Worm (Caenorhabditis elegans) whole organism, late embryonic: ENCODE measurements around the gene W02A2.8.

Experiments used
- C08G9.2 ChIP-seq: sonication (generic microtip); optimal IDR thresholded peaks from 2 replicates; lab custom pipeline; 2016; ENCODE audit warnings: mild to moderate bottlenecking, missing genetic modification characterization, moderate library complexity, missing compliant biosample characterization
- C38D4.7 ChIP-seq: fragments of 200-800 bp; sonication (Bioruptor generic); optimal IDR thresholded peaks from 2 replicates; lab custom pipeline; 2018; ENCODE audit warnings: mild to moderate bottlenecking, missing genetic modification characterization, moderate library complexity, missing compliant biosample characterization
- K02D7.2 ChIP-seq: sonication (generic microtip); optimal IDR thresholded peaks from 2 replicates; lab custom pipeline; 2017; ENCODE audit warnings: mild to moderate bottlenecking, missing genetic modification characterization, missing compliant biosample characterization
- K09A11.1 ChIP-seq: sonication (generic microtip); optimal IDR thresholded peaks from 2 replicates; lab custom pipeline; 2017; ENCODE audit warnings: antibody characterized with exemption, mild to moderate bottlenecking, missing genetic modification characterization, missing compliant biosample characterization; ENCODE audit not compliant: insufficient read depth
- ama-1 ChIP-seq: fragments of 150-350 bp; optimal IDR thresholded peaks from 2 replicates; lab custom pipeline; 2014
- ceh-14 ChIP-seq: sonication (generic microtip); optimal IDR thresholded peaks from 2 replicates; lab custom pipeline; 2016; ENCODE audit warnings: missing genotype, missing genetic modification characterization, missing compliant biosample characterization
- ceh-19 ChIP-seq: fragments of 200-800 bp; sonication (Bioruptor generic); optimal IDR thresholded peaks from 2 replicates; lab custom pipeline; 2018; ENCODE audit warnings: mild to moderate bottlenecking, missing genetic modification characterization, missing compliant biosample characterization
- ceh-22 ChIP-seq: sonication (generic microtip); optimal IDR thresholded peaks from 2 replicates; lab custom pipeline; 2017; ENCODE audit warnings: missing biosample characterization, missing genetic modification characterization
- ceh-34 ChIP-seq: sonication (generic microtip); optimal IDR thresholded peaks from 2 replicates; lab custom pipeline; 2016; ENCODE audit warnings: mild to moderate bottlenecking, missing genetic modification characterization, missing compliant biosample characterization
- ceh-48 ChIP-seq: sonication (generic microtip); optimal IDR thresholded peaks from 2 replicates; lab custom pipeline; 2016; ENCODE audit warnings: missing genetic modification characterization, inconsistent platforms, missing compliant biosample characterization
- ceh-6 ChIP-seq: fragments of 200-800 bp; sonication (Bioruptor generic); optimal IDR thresholded peaks from 2 replicates; lab custom pipeline; 2018; ENCODE audit warnings: mild to moderate bottlenecking, missing genetic modification characterization, missing compliant biosample characterization
- ceh-9 ChIP-seq: sonication (generic microtip); optimal IDR thresholded peaks from 2 replicates; lab custom pipeline; 2016; ENCODE audit warnings: mild to moderate bottlenecking, missing genetic modification characterization, inconsistent platforms, missing compliant biosample characterization
- che-1 ChIP-seq: sonication (generic microtip); optimal IDR thresholded peaks from 2 replicates; lab custom pipeline; 2016; ENCODE audit warnings: mild to moderate bottlenecking, missing genetic modification characterization, missing compliant biosample characterization
- elt-2 ChIP-seq: sonication (generic microtip); optimal IDR thresholded peaks from 2 replicates; lab custom pipeline; 2016; ENCODE audit warnings: missing genetic modification reagents, missing genetic modification characterization, missing compliant biosample characterization
- eyg-1 ChIP-seq: sonication (generic microtip); optimal IDR thresholded peaks from 2 replicates; lab custom pipeline; 2016; ENCODE audit warnings: missing genotype, missing genetic modification characterization, missing compliant biosample characterization
- fkh-10 ChIP-seq: fragments of 150-350 bp; optimal IDR thresholded peaks from 2 replicates; lab custom pipeline; 2014; ENCODE audit warnings: missing biosample characterization, missing genetic modification reagents, missing genetic modification characterization
- fkh-6 ChIP-seq: sonication (generic microtip); optimal IDR thresholded peaks from 2 replicates; lab custom pipeline; 2016; ENCODE audit warnings: missing genetic modification characterization, missing compliant biosample characterization
- gmeb-2 ChIP-seq: sonication (generic microtip); optimal IDR thresholded peaks from 2 replicates; lab custom pipeline; 2016; ENCODE audit warnings: missing genetic modification characterization, inconsistent platforms, missing compliant biosample characterization
- hlh-13 ChIP-seq: fragments of 200-800 bp; sonication (Bioruptor generic); optimal IDR thresholded peaks from 2 replicates; lab custom pipeline; 2018; ENCODE audit warnings: mild to moderate bottlenecking, missing genetic modification characterization, missing compliant biosample characterization
- hlh-15 ChIP-seq: sonication (generic microtip); optimal IDR thresholded peaks from 2 replicates; lab custom pipeline; 2016; ENCODE audit warnings: missing genetic modification characterization, missing compliant biosample characterization
- lim-6 ChIP-seq: sonication (generic microtip); optimal IDR thresholded peaks from 2 replicates; lab custom pipeline; 2016; ENCODE audit warnings: missing genetic modification characterization, missing compliant biosample characterization
- nfya-1 ChIP-seq: sonication (generic microtip); optimal IDR thresholded peaks from 2 replicates; lab custom pipeline; 2017; ENCODE audit warnings: missing genetic modification characterization, mild to moderate bottlenecking, missing compliant biosample characterization, antibody characterized with exemption, moderate library complexity
- nhr-11 ChIP-seq: fragments of 150-350 bp; optimal IDR thresholded peaks from 2 replicates; lab custom pipeline; 2014; ENCODE audit warnings: missing biosample characterization, missing genetic modification characterization
- npax-4 ChIP-seq: sonication (generic microtip); optimal IDR thresholded peaks from 2 replicates; lab custom pipeline; 2016; ENCODE audit warnings: missing genetic modification characterization, missing compliant biosample characterization
- pat-9 ChIP-seq: fragments of 200-800 bp; sonication (Bioruptor generic); optimal IDR thresholded peaks from 2 replicates; lab custom pipeline; 2018; ENCODE audit warnings: mild to moderate bottlenecking, missing genetic modification characterization, moderate library complexity, missing compliant biosample characterization
- pha-4 ChIP-seq: fragments of 150-350 bp; optimal IDR thresholded peaks from 2 replicates; lab custom pipeline; 2018; ENCODE audit warnings: missing biosample characterization, missing genetic modification reagents, missing genetic modification characterization
- pros-1 ChIP-seq: fragments of 150-350 bp; optimal IDR thresholded peaks from 2 replicates; lab custom pipeline; 2014; ENCODE audit warnings: missing biosample characterization, missing genetic modification reagents, missing genetic modification characterization
- ref-2 ChIP-seq: sonication (generic microtip); optimal IDR thresholded peaks from 2 replicates; lab custom pipeline; 2016; ENCODE audit warnings: missing genetic modification characterization, missing compliant biosample characterization
- sox-2 ChIP-seq: fragments of 200-800 bp; sonication (Bioruptor generic); IDR thresholded peaks from 2 replicates; pipeline ENCODE4 v1.3.6; 2022; ENCODE audit warnings: missing genetic modification reagents, missing genetic modification characterization, missing compliant biosample characterization
- sox-4 ChIP-seq: sonication (generic microtip); optimal IDR thresholded peaks from 2 replicates; lab custom pipeline; 2017; ENCODE audit warnings: mild to moderate bottlenecking, missing genetic modification characterization, inconsistent platforms, missing compliant biosample characterization
- syd-9 ChIP-seq: sonication (generic microtip); optimal IDR thresholded peaks from 2 replicates; lab custom pipeline; 2016; ENCODE audit warnings: mild to moderate bottlenecking, missing genetic modification characterization, moderate library complexity, missing compliant biosample characterization
- unc-3 ChIP-seq, 2 experiments: fragments of 200-800 bp in 1 of 2; sonication (Bioruptor generic) in 1 of 2; sonication (generic microtip) in 1 of 2; conservative IDR thresholded peaks in 1 of 2; optimal IDR thresholded peaks in 1 of 2; 2 replicates each; pipeline versions ENCODE4 v1.3.6 to Lab custom; 2016 to 2022; ENCODE audit warnings: missing compliant biosample characterization in 2 of 2, missing genetic modification characterization in 2 of 2, missing genetic modification reagents in 1 of 2
- unc-55 ChIP-seq: sonication (generic microtip); optimal IDR thresholded peaks from 2 replicates; lab custom pipeline; 2017; ENCODE audit warnings: missing biosample characterization, missing genetic modification reagents, missing genetic modification characterization
- ztf-16 ChIP-seq: sonication (generic microtip); optimal IDR thresholded peaks from 2 replicates; lab custom pipeline; 2017; ENCODE audit warnings: missing genetic modification characterization, missing compliant biosample characterization

The W02A2.8 gene

DNA sequence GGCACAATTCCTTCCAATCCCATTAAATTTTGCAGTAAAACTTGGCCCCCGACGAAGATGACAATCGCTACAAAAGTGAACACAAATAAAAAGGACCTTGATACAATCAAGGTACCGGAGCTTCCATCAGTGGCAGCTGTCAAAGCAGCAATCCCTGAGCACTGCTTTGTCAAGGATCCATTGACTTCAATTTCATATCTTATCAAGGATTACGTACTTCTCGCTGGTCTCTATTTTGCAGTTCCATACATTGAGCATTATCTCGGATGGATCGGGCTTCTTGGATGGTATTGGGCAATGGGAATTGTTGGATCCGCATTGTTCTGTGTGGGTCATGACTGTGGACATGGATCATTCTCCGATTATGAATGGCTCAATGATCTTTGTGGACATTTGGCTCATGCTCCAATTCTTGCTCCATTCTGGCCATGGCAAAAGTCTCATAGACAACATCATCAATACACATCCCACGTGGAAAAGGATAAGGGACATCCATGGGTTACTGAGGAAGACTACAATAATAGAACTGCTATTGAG, 34.5 kb downstream of the W02A2.8 start, which contains the start of gene fat-2:
Gene fat-2 (plus strand): TSS at position 51 of the 537 bp plus-strand sequence.
- TF ChIP-seq nhr-11 (tag; lab: Kevin White, UChicago) = no peak

DNA sequence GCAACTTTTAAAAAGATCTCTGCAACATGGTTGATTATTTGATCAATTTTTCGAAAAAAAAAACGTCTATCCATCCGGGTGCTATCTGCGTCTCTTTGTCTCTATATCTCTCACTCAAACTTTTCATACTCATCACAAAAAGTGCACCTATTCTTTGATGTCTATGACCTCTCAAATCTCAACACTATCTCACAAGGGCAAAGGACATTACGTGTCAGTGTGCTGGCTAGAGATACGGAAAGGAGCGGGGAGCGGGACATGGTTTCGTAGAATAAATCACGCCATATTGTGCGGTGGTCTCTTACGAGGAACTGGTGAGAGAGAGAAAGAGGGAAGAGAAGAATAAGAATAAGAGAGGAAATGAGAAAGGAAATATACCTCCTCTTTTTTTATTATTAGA, 36.0 kb downstream of the W02A2.8 start:
- TF ChIP-seq K02D7.2 (no peak), ceh-19 (no peak), gmeb-2 (tag; lab: Kevin White, UChicago) (no peak), che-1 (tag; lab: Kevin White, UChicago) (no peak), C08G9.2 (tag; lab: Kevin White, UChicago) (no peak), hlh-13 (GFP tag; lab: Kevin White, UChicago) (no peak), sox-4 (tag; lab: Kevin White, UChicago) (no peak), nhr-11 (tag; lab: Kevin White, UChicago) (no peak), fkh-10 (GFP tag; lab: Kevin White, UChicago) (no peak), hlh-15 (tag; lab: Kevin White, UChicago) (no peak), K09A11.1 (tag; lab: Kevin White, UChicago) (no peak), ceh-48 (no peak), C38D4.7 (GFP tag; lab: Kevin White, UChicago) (no peak), ama-1 (lab: Kevin White, UChicago) (no peak), pat-9 (tag; lab: Kevin White, UChicago) (no peak), ceh-6 (GFP tag; lab: Kevin White, UChicago) (no peak), ceh-22 (tag; lab: Kevin White, UChicago) (no peak), elt-2 (tag; lab: Kevin White, UChicago) (no peak), unc-3 (GFP tag; conservative IDR thresholded peaks at IDR 0.05; lab: Robert Waterston, UW) (no peak), unc-3 (tag; optimal IDR thresholded peaks at IDR 0.05; lab: Kevin White, UChicago) (no peak), pros-1 (tag; lab: Kevin White, UChicago) (no peak)
- TF ChIP-seq, all 69 proteins: peak for 0

DNA sequence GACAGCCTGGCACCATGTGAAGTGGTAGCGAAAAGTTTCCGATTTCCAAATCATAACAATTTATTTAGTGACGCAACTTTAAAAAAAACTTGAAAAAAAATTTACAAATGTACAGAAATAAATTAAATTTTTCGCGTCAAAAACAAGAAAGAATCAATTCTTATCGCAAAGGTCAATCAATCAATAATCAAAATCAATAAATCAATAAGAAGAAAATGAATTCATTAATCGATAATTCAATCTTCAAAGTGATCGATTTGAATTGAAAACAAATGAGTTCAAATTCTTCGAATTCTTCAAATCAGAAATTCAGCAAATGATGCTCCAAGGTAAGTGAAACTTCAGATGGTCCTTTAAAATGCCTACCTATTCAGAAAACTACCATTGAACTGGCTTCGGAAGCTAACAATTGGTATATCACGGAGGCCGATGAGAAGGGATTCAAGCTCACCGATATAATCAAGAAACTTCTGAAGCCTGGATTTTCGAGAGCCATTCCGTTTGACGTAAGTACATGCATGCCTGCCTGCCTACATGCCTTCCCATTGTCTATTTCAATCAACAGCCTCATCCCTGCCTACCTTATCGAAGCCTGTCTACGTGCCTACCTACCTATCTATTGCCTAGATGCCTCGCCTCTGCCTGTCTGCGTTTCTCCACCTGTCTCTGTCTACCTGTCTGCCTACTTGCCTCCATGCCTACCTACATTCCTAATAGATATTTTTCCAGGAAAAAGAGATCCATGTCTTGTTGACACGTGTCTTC, 38.3 kb downstream of the W02A2.8 start:
- TF ChIP-seq K09A11.1 (tag; lab: Kevin White, UChicago) (no peak), sox-2 (GFP tag; lab: Robert Waterston, UW) (no peak), che-1 (tag; lab: Kevin White, UChicago) (no peak), pha-4 (tag; lab: Kevin White, UChicago) (no peak), unc-55 (no peak), syd-9 (no peak), C08G9.2 (tag; lab: Kevin White, UChicago) (no peak), ceh-9 (no peak)

ce11 chrIV:13318773-13319172, 39.6 kb downstream of the W02A2.8 start:
- no peak for TF ChIP-seq ref-2 (tag; lab: Kevin White, UChicago)
- peak; percentile 77 for TF ChIP-seq elt-2 (tag; lab: Kevin White, UChicago)

DNA sequence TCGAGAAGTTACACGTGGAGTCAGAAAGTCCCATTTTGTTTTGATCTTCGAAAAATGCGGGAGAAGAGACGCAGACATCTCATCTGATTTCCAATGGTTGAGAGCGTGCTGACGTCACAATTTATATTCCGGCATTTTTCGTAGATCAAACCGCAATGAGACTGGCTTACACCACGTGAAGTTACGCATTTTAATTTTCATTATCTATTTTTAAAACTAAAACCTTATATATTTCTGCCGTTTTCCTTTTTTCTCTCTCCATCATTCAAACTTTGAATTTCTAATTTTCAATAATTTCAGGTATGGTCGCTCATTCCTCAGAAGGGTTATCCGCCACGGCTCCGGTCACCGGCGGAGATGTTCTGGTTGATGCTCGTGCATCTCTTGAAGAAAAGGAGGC, 43.0 kb downstream of the W02A2.8 start, which contains the start of gene fat-1:
Gene fat-1 (plus strand): TSS at position 301 of the 400 bp plus-strand sequence.
- TF ChIP-seq ceh-9 (no peak), K09A11.1 (tag; lab: Kevin White, UChicago) (no peak), K02D7.2 (no peak), npax-4 (tag; lab: Kevin White, UChicago) (no peak), che-1 (tag; lab: Kevin White, UChicago) (no peak), lim-6 (tag; lab: Kevin White, UChicago) (no peak), ztf-16 (tag; lab: Kevin White, UChicago) (no peak), ceh-14 (tag; lab: Kevin White, UChicago) (no peak), fkh-6 (tag; lab: Kevin White, UChicago) (no peak), sox-4 (tag; lab: Kevin White, UChicago) (no peak), nfya-1 (no peak), ceh-34 (tag; lab: Kevin White, UChicago) (no peak), eyg-1 (tag; lab: Kevin White, UChicago) (no peak)
